1 fruit fly cellular context compared by ENCODE assay signal in the genomic region with DNA sequence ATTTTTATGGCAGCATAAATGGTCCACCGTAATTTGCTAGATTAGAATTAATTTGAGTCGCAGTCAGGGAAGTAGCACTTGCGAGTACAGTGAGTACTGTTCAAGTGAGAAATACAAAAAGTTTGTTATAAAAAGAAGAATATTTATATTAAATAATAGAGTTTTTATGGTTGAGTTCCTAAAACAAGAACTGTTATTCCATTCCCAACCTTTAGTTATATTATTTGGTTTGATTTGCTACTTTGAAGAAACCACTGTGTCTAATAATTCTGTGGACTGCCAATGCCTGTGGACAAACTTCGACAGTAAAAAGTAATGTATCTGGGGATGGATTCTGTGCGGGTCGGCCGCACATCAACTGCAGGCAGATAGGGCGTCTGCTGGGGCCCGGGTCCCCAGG.
TF ChIP-seq lines count a peak whose summit lies in the region.

No protein-coding gene starts in this region.

TF ChIP-seq in whole organism, embryonic, 481 proteins besides CTCF, POLR2A, EP300 and RAD21 (continued from another document):
- TF ChIP-seq knrl (GFP tag; IDR thresholded peaks at IDR 0.05; lab: Robert Waterston, UW; ENCODE audit: partially characterized antibody) (no peak), sim (GFP tag; IDR thresholded peaks at IDR 0.05; lab: Robert Waterston, UW) (0 out of 2 replicates have a peak, but pooled peaks have one; percentile 13), al (GFP tag; IDR thresholded peaks at IDR 0.05; lab: Robert Waterston, UW) (0 out of 2 replicates have a peak, but pooled peaks have one; percentile 9), CG7556 (GFP tag; optimal IDR thresholded peaks at IDR 0.05; lab: Kevin White, UChicago) (peak; percentile 25), CG9932 (GFP tag; IDR thresholded peaks at IDR 0.05; lab: Robert Waterston, UW) (peak; percentile 36), phol (tag; optimal IDR thresholded peaks at IDR 0.05; lab: Kevin White, UChicago) (peak; percentile 38), ash1 (GFP tag; optimal IDR thresholded peaks at IDR 0.05; lab: Kevin White, UChicago) (no peak), CG4282 (GFP tag; optimal IDR thresholded peaks at IDR 0.05; lab: Kevin White, UChicago) (no peak)
